Fruit fly (Drosophila melanogaster): Measurements from ENCODE around the gene Nhe2.

The Nhe2 gene

DNA sequence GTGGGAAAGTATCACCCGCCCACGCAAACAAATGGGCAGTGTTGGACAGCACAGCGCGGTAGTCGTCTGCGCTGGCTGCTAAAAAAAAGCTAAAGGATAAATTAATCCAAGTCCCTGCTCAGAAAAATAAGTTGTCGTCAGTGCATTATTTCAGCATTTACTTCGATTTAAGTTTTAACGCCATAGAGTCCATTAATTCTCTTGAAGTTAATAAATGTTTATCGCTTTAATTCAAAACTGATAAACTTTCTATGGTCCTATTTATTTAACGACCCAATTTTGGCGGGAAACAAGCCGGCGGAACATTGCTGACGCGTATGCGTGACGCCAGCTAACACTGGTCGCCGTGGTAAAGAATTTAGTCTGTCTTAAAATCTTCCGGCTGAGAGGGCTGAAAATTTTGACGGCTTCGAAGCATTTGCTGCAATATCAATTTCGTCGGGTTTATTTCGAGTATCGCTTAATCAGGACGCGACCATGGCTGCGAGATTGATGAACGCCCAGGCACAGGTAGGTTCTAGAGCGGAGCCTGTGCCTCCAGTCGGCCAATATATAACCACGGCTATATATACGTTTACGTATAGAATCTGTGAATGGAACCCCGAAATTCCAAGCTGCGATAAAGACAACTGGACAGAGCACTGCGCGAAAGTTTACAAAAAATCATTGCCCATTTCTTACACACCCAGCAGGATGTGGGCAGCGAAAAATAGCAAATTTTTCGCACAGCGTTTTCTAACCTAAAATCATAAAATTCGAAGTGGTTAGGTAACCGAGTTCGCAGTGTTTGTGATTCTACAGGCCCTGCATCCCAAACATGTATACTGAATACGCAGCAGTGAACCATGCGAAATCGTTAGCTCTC is 64.2 kb downstream of the Nhe2 start, which contains the start of the genes mAcon1, CG43345 and CG43346 (continued):
- TF ChIP-seq CG30431 (GFP tag; optimal IDR thresholded peaks at IDR 0.05) (peak; percentile 68), CG9727 (GFP tag; optimal IDR thresholded peaks at IDR 0.05) (peak; percentile 79), Hmr (GFP tag; optimal IDR thresholded peaks at IDR 0.05) (no peak), btn (GFP tag; optimal IDR thresholded peaks at IDR 0.05) (peak; percentile 51), tgo (GFP tag; IDR thresholded peaks at IDR 0.05) (peak; percentile 58), CG12659 (GFP tag; optimal IDR thresholded peaks at IDR 0.05) (peak; percentile 90), pum (GFP tag; optimal IDR thresholded peaks at IDR 0.05) (peak; percentile 90), CG8290 (GFP tag; optimal IDR thresholded peaks at IDR 0.05) (peak; percentile 68), CG8290 (tag; optimal IDR thresholded peaks at IDR 0.05) (peak in 1 of 2 experiments; percentile 49), CG15479 (GFP tag; optimal IDR thresholded peaks at IDR 0.05) (peak; percentile 66), CG8944 (GFP tag; optimal IDR thresholded peaks at IDR 0.05) (peak; percentile 88), H15 (GFP tag; IDR thresholded peaks at IDR 0.05) (no peak), Drgx (GFP tag; IDR thresholded peaks at IDR 0.05) (peak; percentile 47; the same call in 1 of the 2 replicates), CG43689 (GFP tag; IDR thresholded peaks at IDR 0.05) (no peak), GATAe (GFP tag; conservative IDR thresholded peaks at IDR 0.05) (no peak; the same call in 1 of the 2 replicates), BEAF-32 (GFP tag; optimal IDR thresholded peaks at IDR 0.05) (peak; percentile 48), lola (GFP tag; optimal IDR thresholded peaks at IDR 0.05) (peak in 1 of 3 experiments; percentile 76), CG10979 (tag; optimal IDR thresholded peaks at IDR 0.05) (peak; percentile 64), CG17568 (GFP tag; optimal IDR thresholded peaks at IDR 0.05) (no peak), ci (GFP tag; IDR thresholded peaks at IDR 0.05) (no peak), CG11723 (GFP tag; optimal IDR thresholded peaks at IDR 0.05) (peak; percentile 72), CG2129 (GFP tag; IDR thresholded peaks at IDR 0.05; ENCODE audit: partially characterized antibody) (no peak), CG18599 (GFP tag; optimal IDR thresholded peaks at IDR 0.05) (peak; percentile 86), CHES-1-like (GFP tag; optimal IDR thresholded peaks at IDR 0.05) (peak; percentile 87), HLH3B (GFP tag; IDR thresholded peaks at IDR 0.05) (peak; percentile 46; the same call in 1 of the 2 replicates), kay (GFP tag; optimal IDR thresholded peaks at IDR 0.05) (peak; percentile 58), vfl (GFP tag; optimal IDR thresholded peaks at IDR 0.05) (peak; percentile 68), CG4424 (GFP tag; optimal IDR thresholded peaks at IDR 0.05) (peak; percentile 80), fru (optimal IDR thresholded peaks at IDR 0.05) (no peak), CG3065 (GFP tag; optimal IDR thresholded peaks at IDR 0.05) (peak; percentile 64), CG3838 (GFP tag; optimal IDR thresholded peaks at IDR 0.05) (peak; percentile 45), CG6254 (GFP tag; optimal IDR thresholded peaks at IDR 0.05) (peak; percentile 24), CG16815 (GFP tag; optimal IDR thresholded peaks at IDR 0.05) (peak; percentile 84), CG3163 (GFP tag; optimal IDR thresholded peaks at IDR 0.05) (peak; percentile 78), so (GFP tag; IDR thresholded peaks at IDR 0.05) (no peak), CG2202 (tag; optimal IDR thresholded peaks at IDR 0.05) (peak; percentile 54), bcd (GFP tag; optimal IDR thresholded peaks at IDR 0.05) (no peak), Hr39 (optimal IDR thresholded peaks at IDR 0.05) (peak; percentile 70), Bgb (GFP tag; IDR thresholded peaks at IDR 0.05; ENCODE audit: partially characterized antibody) (0 out of 2 replicates have a peak, but pooled peaks have one; percentile 10), crp (GFP tag; optimal IDR thresholded peaks at IDR 0.05) (peak in 1 of 2 experiments; percentile 80), pb (GFP tag; optimal IDR thresholded peaks at IDR 0.05) (peak; percentile 83), maf-S (GFP tag; optimal IDR thresholded peaks at IDR 0.05) (peak; percentile 78), sim (GFP tag; IDR thresholded peaks at IDR 0.05) (no peak), CG6813 (GFP tag; optimal IDR thresholded peaks at IDR 0.05) (no peak), zfh2 (GFP tag; optimal IDR thresholded peaks at IDR 0.05) (peak; percentile 94), CG7786 (GFP tag; optimal IDR thresholded peaks at IDR 0.05) (peak; percentile 90), CG34376 (GFP tag; optimal IDR thresholded peaks at IDR 0.05) (peak; percentile 89), fd3F (GFP tag; optimal IDR thresholded peaks at IDR 0.05) (peak; percentile 67), CG7357 (GFP tag; IDR thresholded peaks at IDR 0.05) (peak; percentile 59; the same call in 1 of the 3 replicates)

Measured in whole organism, embryonic.